Fruit fly (Drosophila melanogaster) S2 (cell line): ENCODE data around the gene Act87E.

Source experiments
- CG8478 ChIP-seq: fragments of >200 bp; optimal IDR thresholded peaks from 2 replicates; lab custom pipeline; 2018
- CTCF ChIP-seq, 2 experiments: fragments of >200 bp; optimal IDR thresholded peaks; 2 replicates each; lab custom pipeline; 2018

DNA sequence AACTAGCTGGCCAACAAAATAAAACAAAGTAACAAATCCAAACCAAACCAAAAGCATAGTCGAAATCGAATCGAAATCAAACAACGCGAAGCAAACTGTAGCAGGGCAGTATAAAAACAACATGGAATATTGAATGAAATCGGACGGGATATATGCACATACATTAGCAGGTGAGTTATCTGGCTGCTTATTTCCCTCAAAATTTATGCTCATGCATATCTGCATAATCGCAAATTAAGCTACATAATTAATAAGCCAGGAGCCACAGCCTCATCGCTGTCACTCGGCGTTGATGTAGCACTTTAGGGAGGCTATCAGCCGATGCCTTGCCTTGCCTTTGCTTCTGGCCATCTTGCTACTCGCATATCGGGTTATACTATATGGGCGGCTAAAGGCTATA is 26.5 kb downstream of the Act87E start:
- TF ChIP-seq CTCF (optimal IDR thresholded peaks at IDR 0.05; lab: Kevin White, UChicago) (no peak), CG8478 (lab: Kevin White, UChicago) (no peak)
